Fruit fly (Drosophila melanogaster): Measurements from ENCODE around the gene Kul.

The Kul gene

dm6 chr3R:29725577-29726240, at the start of gene Kul (continued):
- TF ChIP-seq Atf3 (GFP tag; optimal IDR thresholded peaks at IDR 0.05) (no peak), ap (GFP tag; IDR thresholded peaks at IDR 0.05) (0 out of 2 replicates have a peak, but pooled peaks have one; percentile 15), Drgx (GFP tag; IDR thresholded peaks at IDR 0.05) (peak; percentile 31; the same call in 1 of the 2 replicates), schlank (tag; optimal IDR thresholded peaks at IDR 0.05) (no peak), org-1 (GFP tag; optimal IDR thresholded peaks at IDR 0.05) (no peak), CG6254 (GFP tag; optimal IDR thresholded peaks at IDR 0.05) (no peak), sug (tag; optimal IDR thresholded peaks at IDR 0.05) (no peak), CG4282 (GFP tag; optimal IDR thresholded peaks at IDR 0.05) (peak; percentile 93), Bgb (GFP tag; IDR thresholded peaks at IDR 0.05; ENCODE audit: partially characterized antibody) (peak; percentile 26; the same call in 1 of the 2 replicates), CG3838 (GFP tag; optimal IDR thresholded peaks at IDR 0.05) (no peak), jumu (GFP tag; optimal IDR thresholded peaks at IDR 0.05) (peak; percentile 56), CG31441 (GFP tag; IDR thresholded peaks at IDR 0.05) (no peak), Sry-δ (GFP tag; optimal IDR thresholded peaks at IDR 0.05) (peak; percentile 40), CHES-1-like (GFP tag; optimal IDR thresholded peaks at IDR 0.05) (peak; percentile 54), MBD-R2 (GFP tag; IDR thresholded peaks at IDR 0.05) (peak; percentile 49), BEAF-32 (GFP tag; optimal IDR thresholded peaks at IDR 0.05) (peak; percentile 30), slbo (GFP tag; IDR thresholded peaks at IDR 0.05) (peak; percentile 46; the same call in 1 of the 2 replicates), dpn (GFP tag; optimal IDR thresholded peaks at IDR 0.05) (peak; percentile 5 to 41), CG6813 (GFP tag; optimal IDR thresholded peaks at IDR 0.05) (no peak), amos (GFP tag; IDR thresholded peaks at IDR 0.05; ENCODE audit: partially characterized antibody) (0 out of 2 replicates have a peak, but pooled peaks have one; percentile 36), vvl (GFP tag; IDR thresholded peaks at IDR 0.05) (0 out of 2 replicates have a peak, but pooled peaks have one; percentile 33), Hr51 (GFP tag; optimal IDR thresholded peaks at IDR 0.05) (peak in 1 of 2 experiments; percentile 8), Jarid2 (GFP tag; optimal IDR thresholded peaks at IDR 0.05) (peak; percentile 4), Nf-YB (GFP tag; optimal IDR thresholded peaks at IDR 0.05) (no peak), cg (GFP tag; optimal IDR thresholded peaks at IDR 0.05) (no peak), zfh1 (GFP tag; IDR thresholded peaks at IDR 0.05) (peak; percentile 64), Lhr (GFP tag; optimal IDR thresholded peaks at IDR 0.05) (peak; percentile 50), CG9797 (GFP tag; optimal IDR thresholded peaks at IDR 0.05) (peak; percentile 77), ems (GFP tag; optimal IDR thresholded peaks at IDR 0.05) (no peak), pita (GFP tag; optimal IDR thresholded peaks at IDR 0.05) (peak; percentile 50), CG18619 (GFP tag; optimal IDR thresholded peaks at IDR 0.05) (peak; percentile 18), Dref (GFP tag; IDR thresholded peaks at IDR 0.05) (peak; percentile 45), CG9817 (tag; optimal IDR thresholded peaks at IDR 0.05) (no peak), CG32772 (GFP tag; IDR thresholded peaks at IDR 0.05) (peak; percentile 72), CG9609 (GFP tag; optimal IDR thresholded peaks at IDR 0.05) (peak; percentile 20), CG15514 (GFP tag; optimal IDR thresholded peaks at IDR 0.05) (peak; percentile 45), sob (GFP tag; IDR thresholded peaks at IDR 0.05) (peak; percentile 44), CG11398 (GFP tag; optimal IDR thresholded peaks at IDR 0.05) (peak; percentile 12), Hr78 (GFP tag; optimal IDR thresholded peaks at IDR 0.05) (no peak), zfh2 (GFP tag; optimal IDR thresholded peaks at IDR 0.05) (peak; percentile 2), Eip74EF (GFP tag; optimal IDR thresholded peaks at IDR 0.05) (no peak), CG11560 (tag; IDR thresholded peaks at IDR 0.05) (no peak), CG12659 (GFP tag; optimal IDR thresholded peaks at IDR 0.05) (peak; percentile 55), CG1233 (GFP tag; optimal IDR thresholded peaks at IDR 0.05) (peak; percentile 11), CG43689 (GFP tag; IDR thresholded peaks at IDR 0.05) (no peak)

Measured in whole organism, embryonic.